Worm (Caenorhabditis elegans): ENCODE data around the gene odr-2.
"Not testable (repeated sequence)": the region's sequence is repeated elsewhere in the genome, so short reads cannot be mapped to it uniquely, and the experiment has no call there.

The odr-2 gene

DNA sequence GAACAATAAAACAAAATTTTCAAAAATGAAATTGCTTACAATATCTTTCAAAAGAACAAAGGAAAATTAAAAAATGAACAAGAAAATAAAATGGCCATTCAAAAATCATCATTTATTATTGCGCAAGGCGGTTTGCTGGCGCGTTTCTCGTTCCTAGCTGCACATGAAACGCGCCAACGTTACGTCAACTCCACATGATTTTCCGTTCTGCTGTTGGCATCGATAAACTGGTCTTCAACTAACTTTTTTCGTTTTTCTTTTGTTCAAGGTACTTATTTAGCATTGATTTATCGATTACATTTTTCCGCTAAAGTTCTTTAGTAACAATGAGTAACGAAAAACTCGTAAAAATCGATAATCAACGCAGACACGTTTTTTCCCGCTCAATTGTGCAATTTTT lies 43.0 kb upstream of the odr-2 start, which contains the start of the genes Y57E12AL.6 and Y57E12AL.1 (continued):
- peak; percentile 93 for TF ChIP-seq C34F6.9 (tag; optimal IDR thresholded peaks at IDR 0.05)

DNA sequence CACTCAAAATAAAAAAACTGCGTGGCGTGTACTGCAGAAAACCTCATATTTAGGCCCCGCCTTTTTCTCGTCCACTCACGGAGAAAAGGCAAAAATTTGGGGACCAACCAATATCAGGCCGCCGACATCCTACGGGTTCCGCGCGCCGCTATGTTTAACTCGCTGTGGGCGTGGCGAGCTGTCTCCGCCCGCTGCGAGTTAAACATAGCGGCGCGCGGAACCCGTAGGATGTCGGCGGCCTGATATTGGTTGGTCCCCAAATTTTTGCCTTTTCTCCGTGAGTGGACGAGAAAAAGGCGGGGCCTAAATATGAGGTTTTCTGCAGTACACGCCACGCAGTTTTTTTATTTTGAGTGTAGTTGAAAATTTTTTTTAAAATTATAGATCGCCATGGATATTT lies 40.6 kb upstream of the odr-2 start, which contains the start of gene tmem-258:
Gene tmem-258 (plus strand): TSS at position 385 of the 400 bp plus-strand sequence.
- not testable (repeated sequence) for TF ChIP-seq nhr-25 (tag; optimal IDR thresholded peaks at IDR 0.05); F13H6.1 (tag; optimal IDR thresholded peaks at IDR 0.05); Y55F3AM.14 (GFP tag; optimal IDR thresholded peaks at IDR 0.05)

DNA sequence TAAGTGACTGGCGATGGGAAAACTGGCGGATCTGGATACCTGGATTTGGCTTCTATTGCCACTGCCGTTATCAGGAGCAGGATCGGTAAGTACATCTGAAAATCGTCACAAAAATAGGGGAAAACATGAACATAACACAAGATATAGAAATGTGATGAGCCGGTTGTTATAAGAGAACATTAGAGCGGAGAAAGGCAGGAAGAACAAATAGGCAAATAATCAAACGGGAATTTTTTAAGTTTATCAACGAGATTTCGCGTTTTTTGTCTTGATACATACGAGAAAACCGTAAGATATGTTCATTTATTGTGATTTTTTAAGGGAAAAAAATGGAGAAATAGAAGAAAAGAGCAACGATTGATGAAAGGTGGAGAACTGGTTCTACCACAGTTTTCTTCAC lies 38.1 kb upstream of the odr-2 start, which contains the start of gene Y57E12AR.1:
Gene Y57E12AR.1 (minus strand): TSS at position 101 of the 400 bp plus-strand sequence.
- no peak for TF ChIP-seq nhr-129 (tag; optimal IDR thresholded peaks at IDR 0.05)
- TF ChIP-seq dmd-4 (tag; optimal IDR thresholded peaks at IDR 0.05): no peak
- no peak for TF ChIP-seq fos-1 (tag; optimal IDR thresholded peaks at IDR 0.05)
- TF ChIP-seq zag-1 (tag; optimal IDR thresholded peaks at IDR 0.05): no peak
- TF ChIP-seq elt-3 (tag; optimal IDR thresholded peaks at IDR 0.05): no peak
- TF ChIP-seq sma-3 (GFP tag; optimal IDR thresholded peaks at IDR 0.05): no peak
- TF ChIP-seq sma-9 (GFP tag; optimal IDR thresholded peaks at IDR 0.05): no peak
- TF ChIP-seq sma-9 (tag; optimal IDR thresholded peaks at IDR 0.05): no peak
- no peak for TF ChIP-seq sem-4 (tag; optimal IDR thresholded peaks at IDR 0.05)
- TF ChIP-seq unc-55 (GFP tag; optimal IDR thresholded peaks at IDR 0.05): no peak
- TF ChIP-seq C34F6.9 (tag; optimal IDR thresholded peaks at IDR 0.05): no peak
- no peak for TF ChIP-seq lin-39 (tag; optimal IDR thresholded peaks at IDR 0.05)
- TF ChIP-seq mdl-1 (tag; optimal IDR thresholded peaks at IDR 0.05): no peak
- TF ChIP-seq blmp-1 (tag; optimal IDR thresholded peaks at IDR 0.05; ENCODE audit: insufficient read depth): no peak
- TF ChIP-seq ztf-4 (tag; optimal IDR thresholded peaks at IDR 0.05): no peak
- TF ChIP-seq mab-5 (tag; optimal IDR thresholded peaks at IDR 0.05): no peak
- TF ChIP-seq nhr-23 (tag; optimal IDR thresholded peaks at IDR 0.05): no peak

DNA sequence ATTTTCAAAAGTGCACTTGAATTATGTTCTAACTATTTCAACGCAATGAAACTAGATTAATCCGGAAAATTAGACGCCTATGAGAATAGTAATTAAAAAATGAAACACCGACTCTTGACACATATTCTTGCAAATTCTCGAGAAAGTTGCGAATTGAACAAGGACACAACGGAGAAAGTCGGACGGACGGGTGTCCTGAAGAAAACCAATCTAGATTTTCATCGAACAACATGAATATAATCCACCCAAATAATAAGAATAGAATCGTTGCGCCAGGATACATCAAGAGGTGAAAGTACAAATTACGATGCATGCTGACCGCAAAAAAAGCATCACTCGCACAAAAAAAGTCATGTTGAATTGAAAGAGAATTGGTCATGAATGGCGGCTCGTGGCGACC lies 34.5 kb upstream of the odr-2 start:
- TF ChIP-seq F13H6.1 (tag; optimal IDR thresholded peaks at IDR 0.05): no peak
- TF ChIP-seq lsy-2 (tag; optimal IDR thresholded peaks at IDR 0.05): no peak
- no peak for TF ChIP-seq mbf-1 (tag; optimal IDR thresholded peaks at IDR 0.05)
- no peak for TF ChIP-seq sem-4 (tag; optimal IDR thresholded peaks at IDR 0.05)

DNA sequence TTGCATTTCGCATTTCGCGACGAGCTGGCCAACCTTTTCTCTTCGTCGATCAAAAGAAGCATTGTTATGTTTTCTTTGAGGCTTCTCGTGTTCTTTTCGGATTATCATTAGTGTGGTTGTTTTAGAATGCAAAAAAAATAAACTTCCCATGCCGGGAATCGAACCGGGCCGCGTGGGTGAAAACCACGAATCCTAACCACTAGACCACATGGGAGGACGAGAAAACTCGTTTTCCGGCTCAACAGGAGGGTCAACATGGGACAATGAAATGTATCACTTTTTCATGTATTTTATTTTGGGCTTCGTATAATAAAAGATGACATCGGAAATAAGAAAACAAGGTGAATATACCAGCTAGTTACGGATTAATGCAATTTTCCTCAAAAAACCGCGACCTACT lies 33.7 kb upstream of the odr-2 start:
- TF ChIP-seq sem-4 (tag; optimal IDR thresholded peaks at IDR 0.05): no peak
- TF ChIP-seq ama-1 (optimal IDR thresholded peaks at IDR 0.05): no peak
- no peak for TF ChIP-seq mab-5 (tag; optimal IDR thresholded peaks at IDR 0.05)
- no peak for TF ChIP-seq C34F6.9 (tag; optimal IDR thresholded peaks at IDR 0.05)
- no peak for TF ChIP-seq skn-1 (tag; optimal IDR thresholded peaks at IDR 0.05)
- TF ChIP-seq lin-11 (tag; optimal IDR thresholded peaks at IDR 0.05): no peak
- no peak for TF ChIP-seq nhr-129 (tag; optimal IDR thresholded peaks at IDR 0.05)
- TF ChIP-seq ceh-16 (tag; optimal IDR thresholded peaks at IDR 0.05): no peak

DNA sequence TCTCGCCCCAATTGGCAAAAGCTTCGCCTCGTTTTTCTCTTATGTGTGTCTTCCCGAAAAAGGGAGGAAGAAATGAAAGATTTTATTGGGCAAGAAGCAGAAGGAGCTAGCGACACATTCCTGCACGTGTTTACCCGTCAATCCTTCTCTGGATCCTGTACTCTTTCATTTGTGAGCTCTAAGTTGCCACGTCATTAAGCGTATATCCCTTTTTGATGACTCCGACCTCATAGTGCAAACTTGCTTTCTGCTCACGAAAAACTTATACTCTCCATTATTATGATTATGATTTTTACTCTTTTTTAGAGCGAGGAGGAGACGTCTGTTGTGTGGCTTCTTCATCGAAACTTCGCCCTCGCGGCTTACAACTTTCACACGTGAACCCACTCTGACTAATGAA lies 31.0 kb upstream of the odr-2 start, which contains the start of gene F27B10.1:
Gene F27B10.1 (plus strand): TSS at position 301 of the 400 bp plus-strand sequence.
- TF ChIP-seq F13H6.1 (tag; optimal IDR thresholded peaks at IDR 0.05) (no peak), crh-2 (tag; optimal IDR thresholded peaks at IDR 0.05) (peak; percentile 41)

DNA sequence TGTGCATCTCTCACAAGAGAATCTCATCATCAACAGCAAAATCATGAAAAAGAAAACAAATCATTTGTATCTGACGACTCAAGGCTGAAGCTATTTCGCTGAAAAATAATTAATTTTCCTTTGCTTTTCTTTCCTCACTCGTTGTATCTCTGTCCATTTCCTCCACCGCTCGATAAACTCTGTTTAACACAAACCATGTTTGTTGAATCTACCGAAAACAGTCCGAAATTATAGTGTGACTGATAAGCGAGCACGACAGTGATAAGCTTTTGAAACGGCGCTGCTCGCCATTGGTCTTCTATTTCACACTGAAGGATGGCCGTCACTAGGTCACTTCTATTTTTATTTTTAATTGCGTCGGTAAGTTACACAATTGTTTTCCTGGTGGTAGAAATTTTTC lies 27.7 kb upstream of the odr-2 start, which contains the start of gene npa-1:
Gene npa-1 (plus strand): TSS at position 142 of the 400 bp plus-strand sequence.
- peak; percentile 30 for TF ChIP-seq fos-1 (tag; optimal IDR thresholded peaks at IDR 0.05)
- TF ChIP-seq ztf-4 (tag; optimal IDR thresholded peaks at IDR 0.05): no peak

DNA sequence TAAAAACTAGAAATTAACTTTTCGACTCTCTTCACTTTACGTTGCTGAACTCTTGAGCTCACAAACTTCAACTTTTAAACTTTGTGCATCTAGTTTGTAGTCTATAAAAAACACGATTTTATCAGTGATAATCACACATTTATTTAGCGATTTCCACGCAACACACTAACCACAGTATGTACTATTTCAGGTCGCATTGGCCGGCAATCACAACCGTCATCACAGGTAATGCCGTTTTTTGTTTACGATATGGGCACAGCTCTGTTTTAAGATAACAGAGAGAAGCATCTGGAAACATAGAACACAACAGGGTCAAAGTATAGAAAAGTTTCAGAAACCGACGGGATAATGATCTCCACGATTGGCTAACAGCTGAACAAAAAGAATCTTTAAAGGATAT lies 27.2 kb upstream of the odr-2 start:
- TF ChIP-seq fos-1 (tag; optimal IDR thresholded peaks at IDR 0.05): peak; percentile 8
- TF ChIP-seq sma-9 (GFP tag; optimal IDR thresholded peaks at IDR 0.05): peak; percentile 35
- no peak for TF ChIP-seq sma-9 (tag; optimal IDR thresholded peaks at IDR 0.05)
- TF ChIP-seq nhr-23 (tag; optimal IDR thresholded peaks at IDR 0.05): no peak
- peak; percentile 58 for TF ChIP-seq nhr-129 (tag; optimal IDR thresholded peaks at IDR 0.05)
- no peak for TF ChIP-seq R02D3.7 (tag; optimal IDR thresholded peaks at IDR 0.05)
- TF ChIP-seq crh-2 (tag; optimal IDR thresholded peaks at IDR 0.05): peak; percentile 62
- TF ChIP-seq ztf-11 (tag; optimal IDR thresholded peaks at IDR 0.05): no peak

All from whole organism, L2 larva.